Worm (Caenorhabditis elegans) whole organism, late embryonic: Measurements from ENCODE around the gene lst-5.

Source experiments
- K02D7.2 ChIP-seq: sonication (generic microtip); optimal IDR thresholded peaks from 2 replicates; lab custom pipeline; 2017; ENCODE audit warnings: mild to moderate bottlenecking, missing genetic modification characterization, missing compliant biosample characterization
- K09A11.1 ChIP-seq: sonication (generic microtip); optimal IDR thresholded peaks from 2 replicates; lab custom pipeline; 2017; ENCODE audit warnings: antibody characterized with exemption, mild to moderate bottlenecking, missing genetic modification characterization, missing compliant biosample characterization; ENCODE audit not compliant: insufficient read depth
- ama-1 ChIP-seq: fragments of 150-350 bp; optimal IDR thresholded peaks from 2 replicates; lab custom pipeline; 2014
- ceh-24 ChIP-seq: sonication (generic microtip); optimal IDR thresholded peaks from 2 replicates; lab custom pipeline; 2016; ENCODE audit warnings: mild to moderate bottlenecking, missing genetic modification characterization, missing compliant biosample characterization
- ets-4 ChIP-seq: sonication (generic microtip); optimal IDR thresholded peaks from 2 replicates; lab custom pipeline; 2016; ENCODE audit warnings: missing genetic modification characterization, missing compliant biosample characterization
- fkh-10 ChIP-seq: fragments of 150-350 bp; optimal IDR thresholded peaks from 2 replicates; lab custom pipeline; 2014; ENCODE audit warnings: missing biosample characterization, missing genetic modification reagents, missing genetic modification characterization
- hlh-30 ChIP-seq: sonication (generic microtip); optimal IDR thresholded peaks from 2 replicates; lab custom pipeline; 2017; ENCODE audit warnings: antibody characterized with exemption, missing genetic modification characterization, missing compliant biosample characterization; ENCODE audit not compliant: insufficient read depth
- lim-6 ChIP-seq: sonication (generic microtip); optimal IDR thresholded peaks from 2 replicates; lab custom pipeline; 2016; ENCODE audit warnings: missing genetic modification characterization, missing compliant biosample characterization
- odd-2 ChIP-seq: sonication (generic microtip); optimal IDR thresholded peaks from 2 replicates; lab custom pipeline; 2017; ENCODE audit warnings: antibody characterized with exemption, mild to moderate bottlenecking, missing genetic modification characterization, missing compliant biosample characterization
- pqm-1 ChIP-seq: sonication (generic microtip); optimal IDR thresholded peaks from 2 replicates; lab custom pipeline; 2016; ENCODE audit warnings: missing genetic modification characterization, missing compliant biosample characterization
- pros-1 ChIP-seq: fragments of 150-350 bp; optimal IDR thresholded peaks from 2 replicates; lab custom pipeline; 2014; ENCODE audit warnings: missing biosample characterization, missing genetic modification reagents, missing genetic modification characterization
- tbx-2 ChIP-seq: sonication (generic microtip); optimal IDR thresholded peaks from 2 replicates; lab custom pipeline; 2016; ENCODE audit warnings: missing genetic modification characterization, missing compliant biosample characterization
- unc-3 ChIP-seq, 2 experiments: fragments of 200-800 bp in 1 of 2; sonication (Bioruptor generic) in 1 of 2; sonication (generic microtip) in 1 of 2; conservative IDR thresholded peaks in 1 of 2; optimal IDR thresholded peaks in 1 of 2; 2 replicates each; pipeline versions ENCODE4 v1.3.6 to Lab custom; 2016 to 2022; ENCODE audit warnings: missing compliant biosample characterization in 2 of 2, missing genetic modification characterization in 2 of 2, missing genetic modification reagents in 1 of 2
- unc-86 ChIP-seq: sonication (generic microtip); optimal IDR thresholded peaks from 2 replicates; lab custom pipeline; 2016; ENCODE audit warnings: missing genetic modification characterization, missing compliant biosample characterization

DNA sequence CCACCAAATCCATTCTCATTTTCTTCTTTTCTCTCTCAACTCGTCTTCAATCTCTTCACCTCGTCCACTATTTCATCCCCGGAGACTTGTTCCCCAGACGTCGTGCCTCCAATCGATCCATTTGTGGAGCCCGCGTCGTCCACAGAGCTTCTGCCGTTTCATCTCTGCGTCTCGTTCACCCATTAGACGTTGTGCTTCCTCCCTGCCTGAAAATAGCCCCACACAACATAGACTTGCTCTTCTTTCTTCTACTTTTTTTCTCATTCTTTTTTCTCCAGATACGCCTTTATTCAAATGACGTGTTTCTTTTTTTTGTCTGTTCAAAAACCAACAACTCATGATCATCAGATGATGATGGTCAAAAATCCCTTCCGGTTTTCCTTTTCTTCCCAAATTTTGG, 29.8 kb upstream of the lst-5 start:
- TF ChIP-seq fkh-10 (GFP tag; lab: Kevin White, UChicago) (no peak), odd-2 (tag; lab: Kevin White, UChicago) (no peak), pqm-1 (tag; lab: Kevin White, UChicago) (no peak), K02D7.2 (tag; lab: Kevin White, UChicago) (no peak), unc-3 (GFP tag; conservative IDR thresholded peaks at IDR 0.05; lab: Robert Waterston, UW) (no peak), unc-3 (tag; optimal IDR thresholded peaks at IDR 0.05; lab: Kevin White, UChicago) (peak; percentile 30), K09A11.1 (tag; lab: Kevin White, UChicago) (no peak), ama-1 (no peak), ceh-24 (tag; lab: Kevin White, UChicago) (no peak), pros-1 (tag; lab: Kevin White, UChicago) (no peak), ets-4 (tag; lab: Kevin White, UChicago) (no peak), tbx-2 (tag; lab: Kevin White, UChicago) (peak; percentile 26), hlh-30 (tag; lab: Kevin White, UChicago) (no peak), unc-86 (no peak), lim-6 (tag; lab: Kevin White, UChicago) (no peak)
